Fruit fly (Drosophila melanogaster): Measurements from ENCODE around the gene Cralbp.
A peak's percentile ranks its signal among the peaks of the same experiment; 100 is the strongest.

Cralbp gene

DNA sequence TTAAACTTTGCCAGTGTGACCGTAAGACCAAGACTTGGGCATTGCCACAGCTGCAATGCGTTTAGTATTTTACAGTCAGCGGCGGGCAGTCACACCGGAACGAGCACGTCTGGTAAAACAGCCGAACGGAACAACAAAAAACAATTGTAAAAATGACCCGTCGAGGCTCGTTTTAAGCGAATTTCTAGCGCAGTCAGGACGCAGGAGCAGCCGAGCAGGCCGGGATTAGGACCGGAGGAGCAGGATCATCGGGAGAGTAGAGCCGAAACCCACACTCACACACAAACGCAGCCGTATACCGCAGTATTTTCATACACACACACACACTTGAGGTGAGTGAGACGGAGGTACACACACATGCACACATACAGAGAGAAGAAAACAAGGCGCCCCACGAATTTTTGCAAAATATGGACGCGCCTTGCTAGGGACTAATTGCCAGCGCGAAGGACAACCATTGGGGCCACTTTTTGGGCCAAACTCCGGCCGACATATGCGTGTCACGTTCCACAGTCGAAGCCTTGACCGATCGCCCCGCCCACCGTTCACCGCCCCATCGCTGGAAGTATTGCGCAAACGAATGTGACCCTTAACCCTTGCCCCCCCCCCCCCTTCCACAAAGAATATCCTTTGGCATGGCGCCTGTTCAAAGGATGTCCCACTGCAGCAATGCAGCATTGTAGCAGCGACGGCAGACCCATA, 33.5 kb downstream of the Cralbp start, which contains the start of gene Usp47:
Usp47 (plus strand) TSS at position 71 of the 702 bp plus-strand sequence.
- TF ChIP-seq CTCF (optimal IDR thresholded peaks at IDR 0.05): peak in 1 of 2 experiments; percentile 26
- no peak for TF ChIP-seq CG8478 (optimal IDR thresholded peaks at IDR 0.05)

DNA sequence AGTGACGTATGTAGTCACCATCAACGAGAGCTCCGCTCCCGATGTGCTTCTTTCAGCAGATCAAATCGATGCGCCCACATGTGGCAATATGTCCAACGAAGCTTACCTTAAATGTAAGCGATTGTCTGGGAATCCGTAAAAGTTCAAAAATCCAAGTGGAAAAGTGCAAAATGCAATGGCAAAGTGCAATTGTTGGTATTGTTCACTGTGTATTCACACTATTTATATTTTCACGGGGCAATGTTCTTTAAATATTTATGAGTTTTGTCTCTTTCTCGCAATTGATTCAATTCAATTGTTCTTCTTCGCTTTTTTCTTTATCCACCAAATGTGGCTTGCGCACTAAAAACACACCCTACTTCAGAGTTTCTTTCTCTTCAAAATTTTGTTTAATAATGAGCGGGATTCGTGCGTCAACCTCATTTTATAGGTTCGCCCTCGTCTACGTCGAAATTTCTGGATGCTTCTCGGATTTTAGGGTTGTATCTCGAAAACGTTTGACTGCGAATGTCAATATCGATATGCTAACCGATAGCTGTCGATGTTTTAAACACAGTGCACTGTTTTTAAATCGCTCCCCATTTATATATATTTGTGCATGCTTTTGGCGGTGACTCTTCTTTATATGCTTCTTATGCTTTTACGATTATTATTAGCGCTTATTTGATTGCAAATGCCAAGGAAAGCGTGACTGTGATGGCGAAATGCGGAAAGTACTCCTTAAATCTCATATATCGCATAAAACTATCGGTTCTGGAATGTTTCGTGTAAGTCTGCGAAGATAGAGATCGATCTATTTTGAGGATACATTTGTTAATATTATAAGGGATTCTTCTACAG, 34.6 kb downstream of the Cralbp start, which contains the start of gene DnaJ-1:
DnaJ-1 (minus strand) TSS at position 450 of the 840 bp plus-strand sequence.
- TF ChIP-seq CTCF (optimal IDR thresholded peaks at IDR 0.05) (peak in 1 of 2 experiments; percentile 13), CG8478 (optimal IDR thresholded peaks at IDR 0.05) (no peak)

DNA sequence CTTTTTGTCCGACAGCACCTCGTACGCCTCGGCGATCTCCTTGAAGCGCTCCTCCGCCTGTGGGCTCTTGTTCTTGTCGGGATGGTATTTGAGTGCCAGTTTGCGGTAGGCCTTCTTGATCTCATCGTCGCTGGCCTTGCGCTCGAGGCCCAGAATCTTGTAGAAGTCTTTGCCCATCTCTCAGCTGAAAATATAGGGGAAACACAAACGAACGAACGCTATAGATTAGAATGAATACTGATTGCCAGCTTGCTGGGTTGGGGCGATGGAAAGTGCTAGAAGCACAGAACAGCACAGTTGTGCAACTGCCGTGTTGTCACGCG, 35.1 kb downstream of the Cralbp start:
- TF ChIP-seq CG8478 (optimal IDR thresholded peaks at IDR 0.05) (no peak), CTCF (optimal IDR thresholded peaks at IDR 0.05) (no peak)

DNA sequence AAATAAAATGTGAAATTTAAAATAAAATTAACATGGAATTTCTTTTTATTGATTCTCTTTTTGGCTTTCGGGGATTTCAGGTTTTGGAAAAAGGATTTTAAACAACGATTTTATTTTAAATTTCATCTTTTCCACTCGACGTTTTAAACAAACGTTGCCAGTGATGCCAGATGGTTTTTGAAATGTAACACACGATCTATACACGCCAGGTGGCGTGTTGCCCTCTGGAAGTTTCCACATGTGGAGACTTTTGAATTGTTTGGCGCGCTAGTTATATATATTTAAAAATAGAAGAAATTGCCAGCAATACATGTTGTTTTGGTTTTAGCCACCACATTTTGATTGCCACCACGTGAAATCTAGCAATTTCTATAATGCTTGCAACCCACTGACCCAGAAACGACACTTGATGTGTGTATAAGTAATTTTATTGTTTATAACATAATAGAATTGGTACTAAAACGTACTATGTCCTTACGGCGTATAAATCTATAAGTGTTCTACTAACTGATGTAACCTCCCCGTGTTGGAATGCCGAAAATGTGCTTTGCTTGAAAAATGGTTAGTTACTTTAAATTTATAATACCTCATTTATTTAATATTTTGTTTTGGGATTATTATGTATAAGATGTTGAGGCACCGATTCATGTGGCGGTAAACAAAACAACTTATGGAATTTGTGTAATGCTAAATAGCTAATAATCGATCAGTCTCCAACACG, 36.7 kb downstream of the Cralbp start:
- TF ChIP-seq CTCF (optimal IDR thresholded peaks at IDR 0.05) (peak; percentile 86 to 96), CG8478 (optimal IDR thresholded peaks at IDR 0.05) (no peak)

All from S2 (cell line).